Worm (Caenorhabditis elegans): ENCODE data around the gene Y37H2A.14.

Gene Y37H2A.14

ce11 chrV:18131049-18131448 is 12.5 kb upstream of the Y37H2A.14 start, which contains the start of gene Y37H2A.12:
TSS of gene Y37H2A.12 (minus strand) at chrV:18131129.
- no peak for TF ChIP-seq nhr-12 (tag; optimal IDR thresholded peaks at IDR 0.05)
- peak; percentile 6 for TF ChIP-seq ceh-28 (tag; optimal IDR thresholded peaks at IDR 0.05)

ce11 chrV:18133177-18133576 is 10.4 kb upstream of the Y37H2A.14 start, which contains the start of gene Y37H2A.18:
TSS of gene Y37H2A.18 (minus strand) at chrV:18133277.
- TF ChIP-seq ceh-16 (tag; optimal IDR thresholded peaks at IDR 0.05) (no peak), ztf-4 (tag; optimal IDR thresholded peaks at IDR 0.05) (no peak), ZK546.5 (tag; optimal IDR thresholded peaks at IDR 0.05) (no peak), nfya-1 (tag; optimal IDR thresholded peaks at IDR 0.05; ENCODE audit: insufficient read depth) (no peak), nhr-67 (tag; optimal IDR thresholded peaks at IDR 0.05) (no peak), unc-62 (GFP tag; optimal IDR thresholded peaks at IDR 0.05) (no peak), jun-1 (tag; optimal IDR thresholded peaks at IDR 0.05) (no peak), unc-39 (tag; optimal IDR thresholded peaks at IDR 0.05) (no peak), egl-5 (tag; optimal IDR thresholded peaks at IDR 0.05) (no peak), fkh-2 (tag; optimal IDR thresholded peaks at IDR 0.05) (no peak), eor-1 (tag; optimal IDR thresholded peaks at IDR 0.05) (no peak)

DNA sequence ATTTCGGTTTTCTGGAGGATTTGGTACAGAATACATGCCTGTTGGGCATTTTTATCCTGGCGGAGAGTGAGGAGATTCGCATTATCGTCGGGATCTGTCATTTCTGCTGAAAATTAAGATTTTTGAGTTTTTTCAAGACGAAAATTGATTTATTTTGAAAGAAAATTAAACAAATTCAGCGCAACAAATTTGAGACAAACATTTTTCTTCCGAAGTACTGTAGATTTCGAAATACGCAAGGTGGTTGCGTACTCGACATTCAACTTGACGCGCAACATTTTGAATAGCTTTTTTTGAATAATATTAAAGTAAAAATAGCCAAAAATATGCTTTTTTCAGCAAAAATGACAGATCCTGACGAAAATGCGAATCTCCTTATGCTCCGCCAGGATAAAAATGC is 9.2 kb upstream of the Y37H2A.14 start, which contains the start of gene Y37H2A.7:
Gene Y37H2A.7, minus strand, starts transcription at position 101 of the 400 bp plus-strand sequence.
- TF ChIP-seq fkh-10 (GFP tag; optimal IDR thresholded peaks at IDR 0.05) (no peak), ceh-28 (tag; optimal IDR thresholded peaks at IDR 0.05) (no peak), nhr-67 (tag; optimal IDR thresholded peaks at IDR 0.05) (no peak), tbx-2 (tag; optimal IDR thresholded peaks at IDR 0.05) (no peak), ztf-11 (tag; optimal IDR thresholded peaks at IDR 0.05) (no peak), nhr-25 (tag; optimal IDR thresholded peaks at IDR 0.05) (no peak), ceh-9 (tag; optimal IDR thresholded peaks at IDR 0.05) (no peak), pha-4 (tag; optimal IDR thresholded peaks at IDR 0.05) (no peak), lsy-12 (tag; optimal IDR thresholded peaks at IDR 0.05) (no peak), eor-1 (tag; optimal IDR thresholded peaks at IDR 0.05) (no peak), unc-39 (tag; optimal IDR thresholded peaks at IDR 0.05) (no peak), ztf-4 (tag; optimal IDR thresholded peaks at IDR 0.05) (no peak)

- no peak for TF ChIP-seq hmg-11 (tag; optimal IDR thresholded peaks at IDR 0.05)
These were observed 5.9 kb upstream of the Y37H2A.14 start for ce11 chrV:18137679-18138078.

- no peak for TF ChIP-seq ama-1 (optimal IDR thresholded peaks at IDR 0.05)
- no peak for TF ChIP-seq fkh-10 (GFP tag; optimal IDR thresholded peaks at IDR 0.05)
- no peak for TF ChIP-seq tbx-2 (tag; optimal IDR thresholded peaks at IDR 0.05)
- no peak for TF ChIP-seq elt-1 (tag; optimal IDR thresholded peaks at IDR 0.05)
- TF ChIP-seq nfya-1 (tag; optimal IDR thresholded peaks at IDR 0.05; ENCODE audit: insufficient read depth) = no peak
- no peak for TF ChIP-seq nhr-25 (tag; optimal IDR thresholded peaks at IDR 0.05)
- no peak for TF ChIP-seq jun-1 (tag; optimal IDR thresholded peaks at IDR 0.05)
- TF ChIP-seq eor-1 (tag; optimal IDR thresholded peaks at IDR 0.05) = no peak
- no peak for TF ChIP-seq hmg-11 (tag; optimal IDR thresholded peaks at IDR 0.05)
- no peak for TF ChIP-seq nhr-67 (tag; optimal IDR thresholded peaks at IDR 0.05)
- no peak for TF ChIP-seq ceh-9 (tag; optimal IDR thresholded peaks at IDR 0.05)
- no peak for TF ChIP-seq nhr-76 (tag; optimal IDR thresholded peaks at IDR 0.05)
- no peak for TF ChIP-seq ceh-28 (tag; optimal IDR thresholded peaks at IDR 0.05)
- no peak for TF ChIP-seq nhr-28 (tag; optimal IDR thresholded peaks at IDR 0.05)
- no peak for TF ChIP-seq nhr-12 (tag; optimal IDR thresholded peaks at IDR 0.05)
- TF ChIP-seq lin-39 (tag; optimal IDR thresholded peaks at IDR 0.05) = no peak
These were observed 4.8 kb upstream of the Y37H2A.14 start, which contains the start of gene Y37H2A.10 for ce11 chrV:18138695-18139094. TSS of gene Y37H2A.10 (plus strand) at chrV:18138995.

DNA sequence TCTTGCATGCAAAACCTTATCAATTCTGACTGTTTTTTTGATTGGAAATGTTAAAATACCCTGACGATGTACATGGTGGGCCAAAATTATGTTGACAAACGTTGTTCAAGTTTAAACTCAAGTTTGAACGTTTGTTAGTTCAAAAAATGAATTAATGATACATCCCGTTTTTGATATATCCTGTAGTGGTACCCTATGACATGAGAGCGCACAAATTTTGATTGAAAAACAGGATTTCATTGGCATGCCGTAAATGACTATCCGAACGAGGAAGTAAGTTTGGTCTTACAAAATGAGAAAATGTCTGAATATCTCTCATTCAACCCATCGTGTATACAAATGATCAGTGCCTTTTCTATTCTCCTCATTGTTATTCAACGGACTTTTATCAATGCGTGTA is 2.4 kb upstream of the Y37H2A.14 start, which contains the start of gene Y37H2A.11:
Gene Y37H2A.11, plus strand, starts transcription at position 301 of the 400 bp plus-strand sequence.
- no peak for TF ChIP-seq nhr-237 (tag; optimal IDR thresholded peaks at IDR 0.05)
- TF ChIP-seq fkh-2 (tag; optimal IDR thresholded peaks at IDR 0.05) = no peak
- TF ChIP-seq lsy-12 (tag; optimal IDR thresholded peaks at IDR 0.05) = no peak
- no peak for TF ChIP-seq ceh-16 (tag; optimal IDR thresholded peaks at IDR 0.05)
- no peak for TF ChIP-seq R02D3.7 (tag; optimal IDR thresholded peaks at IDR 0.05)
- TF ChIP-seq aly-2 (tag; optimal IDR thresholded peaks at IDR 0.05) = no peak
- TF ChIP-seq snpc-4 (tag; optimal IDR thresholded peaks at IDR 0.05) = no peak
- TF ChIP-seq elt-2 (tag; optimal IDR thresholded peaks at IDR 0.05) = no peak
- TF ChIP-seq nhr-28 (tag; optimal IDR thresholded peaks at IDR 0.05) = no peak
- TF ChIP-seq sea-2 (GFP tag; optimal IDR thresholded peaks at IDR 0.05) = no peak
- TF ChIP-seq nhr-11 (tag; optimal IDR thresholded peaks at IDR 0.05) = no peak
- TF ChIP-seq nhr-23 (tag; optimal IDR thresholded peaks at IDR 0.05) = no peak
